Fruit fly (Drosophila melanogaster): ENCODE measurements around the gene sgg.

The sgg gene

DNA sequence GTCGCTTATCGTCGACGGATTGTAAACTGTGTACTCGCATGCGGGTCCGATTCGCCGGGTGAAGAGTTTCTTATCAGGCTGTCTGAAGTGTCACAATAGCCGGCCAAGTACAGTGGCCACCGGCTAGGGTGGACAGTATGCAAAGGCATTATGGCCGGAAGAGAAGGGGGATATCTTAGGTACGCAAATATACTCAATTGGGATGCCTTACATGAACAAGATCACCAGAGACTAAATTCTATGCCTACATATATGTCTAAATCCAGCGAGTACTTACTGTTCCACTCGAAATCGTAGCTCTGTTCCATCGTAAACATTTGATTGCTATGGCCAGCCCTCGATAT is 40.0 kb upstream of the sgg start (continued):
- TF ChIP-seq Jarid2 (GFP tag; optimal IDR thresholded peaks at IDR 0.05) (no peak), CG15479 (GFP tag; optimal IDR thresholded peaks at IDR 0.05) (peak; percentile 42), Nf-YB (GFP tag; optimal IDR thresholded peaks at IDR 0.05) (peak; percentile 56), ind (GFP tag; optimal IDR thresholded peaks at IDR 0.05) (peak; percentile 97), run (tag; optimal IDR thresholded peaks at IDR 0.05) (peak; percentile 66), bcd (GFP tag; optimal IDR thresholded peaks at IDR 0.05) (peak; percentile 92), Ssrp (tag; optimal IDR thresholded peaks at IDR 0.05) (peak; percentile 77), zfh1 (GFP tag; IDR thresholded peaks at IDR 0.05) (peak; percentile 95), Poxn (GFP tag; IDR thresholded peaks at IDR 0.05) (peak; percentile 88), bigmax (GFP tag; optimal IDR thresholded peaks at IDR 0.05) (no peak), abd-A (tag; optimal IDR thresholded peaks at IDR 0.05) (no peak), CG4707 (GFP tag; optimal IDR thresholded peaks at IDR 0.05) (peak; percentile 64), Usf (GFP tag; optimal IDR thresholded peaks at IDR 0.05) (peak; percentile 82), vnd (GFP tag; IDR thresholded peaks at IDR 0.05; ENCODE audit: partially characterized antibody) (peak; percentile 55; the same call in 2 of the 3 replicates), MTF-1 (GFP tag; optimal IDR thresholded peaks at IDR 0.05; ENCODE audit: borderline replicate concordance) (peak; percentile 74), Lpt (GFP tag; optimal IDR thresholded peaks at IDR 0.05) (no peak), ems (GFP tag; optimal IDR thresholded peaks at IDR 0.05) (peak; percentile 83), CG10462 (GFP tag; optimal IDR thresholded peaks at IDR 0.05) (peak; percentile 66), knrl (GFP tag; IDR thresholded peaks at IDR 0.05; ENCODE audit: partially characterized antibody) (no peak), CG3995 (GFP tag; optimal IDR thresholded peaks at IDR 0.05) (peak; percentile 75), CG6765 (GFP tag; optimal IDR thresholded peaks at IDR 0.05) (peak; percentile 85), Taf1 (GFP tag; IDR thresholded peaks at IDR 0.05) (peak; percentile 94), CG12071 (GFP tag; optimal IDR thresholded peaks at IDR 0.05) (peak; percentile 96), Fer2 (tag; optimal IDR thresholded peaks at IDR 0.05) (peak; percentile 52), CG11560 (tag; IDR thresholded peaks at IDR 0.05) (peak; percentile 88), cas (GFP tag; IDR thresholded peaks at IDR 0.05) (peak; percentile 88), CG10959 (GFP tag; IDR thresholded peaks at IDR 0.05) (peak; percentile 86), Hr39 (optimal IDR thresholded peaks at IDR 0.05) (no peak), Hmr (GFP tag; optimal IDR thresholded peaks at IDR 0.05) (peak; percentile 95), CG30431 (GFP tag; optimal IDR thresholded peaks at IDR 0.05) (peak; percentile 85), Hr3 (GFP tag; optimal IDR thresholded peaks at IDR 0.05) (peak; percentile 84), CG17328 (GFP tag; IDR thresholded peaks at IDR 0.05) (peak; percentile 90), Ravus (GFP tag; IDR thresholded peaks at IDR 0.05) (peak; percentile 82), HLHmδ (GFP tag; optimal IDR thresholded peaks at IDR 0.05) (no peak), gsb-n (tag; optimal IDR thresholded peaks at IDR 0.05) (peak; percentile 29), Nf-YA (GFP tag; IDR thresholded peaks at IDR 0.05) (peak; percentile 87), Myb (GFP tag; optimal IDR thresholded peaks at IDR 0.05) (peak; percentile 78), toy (GFP tag; IDR thresholded peaks at IDR 0.05) (peak; percentile 88), gcm (GFP tag; optimal IDR thresholded peaks at IDR 0.05) (peak; percentile 63), sens-2 (GFP tag; IDR thresholded peaks at IDR 0.05) (peak; percentile 87), ftz-f1 (GFP tag; optimal IDR thresholded peaks at IDR 0.05) (peak; percentile 39), lov (optimal IDR thresholded peaks at IDR 0.05) (no peak), lov (GFP tag; IDR thresholded peaks at IDR 0.05) (peak; percentile 85; the same call in 2 of the 3 replicates), CG11456 (GFP tag; IDR thresholded peaks at IDR 0.05) (peak; percentile 98), mam (GFP tag; optimal IDR thresholded peaks at IDR 0.05) (peak; percentile 97), CG31365 (tag; optimal IDR thresholded peaks at IDR 0.05) (peak; percentile 78), CG2202 (tag; optimal IDR thresholded peaks at IDR 0.05) (no peak), Eip74EF (GFP tag; optimal IDR thresholded peaks at IDR 0.05) (peak in 1 of 2 experiments; percentile 79), sima (GFP tag; optimal IDR thresholded peaks at IDR 0.05) (peak; percentile 38), CG6854 (GFP tag; optimal IDR thresholded peaks at IDR 0.05) (peak; percentile 90), sens (GFP tag) (peak; percentile 97), gem (tag; optimal IDR thresholded peaks at IDR 0.05) (peak; percentile 87)

Data from whole organism, embryonic.